Fruit fly (Drosophila melanogaster) whole organism, embryonic: ENCODE measurements around the gene CG7550.

ENCODE experiments used
- Atf-2 ChIP-seq: fragments of 200-800 bp; sonication (Bioruptor generic); optimal IDR thresholded peaks from 2 replicates; lab custom pipeline; 2016; ENCODE audit warnings: missing biosample characterization, missing genetic modification characterization
- CG10209 ChIP-seq: fragments of 200-800 bp; sonication (Bioruptor generic); optimal IDR thresholded peaks from 3 replicates; lab custom pipeline; 2017; ENCODE audit warnings: missing biosample characterization, mild to moderate bottlenecking, missing genetic modification characterization, missing genetic modification reagents
- CG10543 ChIP-seq: fragments of 200-800 bp; sonication (Bioruptor generic); optimal IDR thresholded peaks from 3 replicates; lab custom pipeline; 2017; ENCODE audit warnings: missing biosample characterization, mild to moderate bottlenecking, missing genetic modification characterization, moderate library complexity
- CG12391 ChIP-seq: fragments of 200-800 bp; sonication (Bioruptor generic); optimal IDR thresholded peaks from 3 replicates; lab custom pipeline; 2018; ENCODE audit warnings: missing biosample characterization, mild to moderate bottlenecking, missing genetic modification characterization, moderate library complexity
- CG13123 ChIP-seq: fragments of 200-800 bp; sonication (Bioruptor generic); optimal IDR thresholded peaks from 2 replicates; lab custom pipeline; 2016; ENCODE audit warnings: missing biosample characterization, missing genetic modification characterization
- CG1832 ChIP-seq: fragments of 200-800 bp; sonication (Bioruptor generic); optimal IDR thresholded peaks from 2 replicates; lab custom pipeline; 2017; ENCODE audit warnings: missing biosample characterization, mild to moderate bottlenecking, missing genetic modification characterization, inconsistent platforms
- CG2875 ChIP-seq: fragments of 200-800 bp; sonication (Bioruptor generic); optimal IDR thresholded peaks from 2 replicates; lab custom pipeline; 2017; ENCODE audit warnings: missing biosample characterization, mild to moderate bottlenecking, missing genetic modification characterization, missing genetic modification reagents
- CG30020 ChIP-seq: fragments of 200-800 bp; optimal IDR thresholded peaks from 2 replicates; lab custom pipeline; 2019; ENCODE audit warnings: missing biosample characterization, mild to moderate bottlenecking, missing genetic modification characterization, moderate library complexity
- CG32767 ChIP-seq: fragments of 200-800 bp; sonication (Bioruptor generic); IDR thresholded peaks from 2 replicates; pipeline ENCODE4 v1.3.6; 2022; ENCODE audit warnings: missing biosample characterization, missing genetic modification characterization
- CG4404 ChIP-seq: fragments of 200-800 bp; sonication (Bioruptor generic); IDR thresholded peaks from 2 replicates; pipeline ENCODE4 v1.3.6; 2022; ENCODE audit warnings: missing biosample characterization, missing genetic modification characterization
- CG4730 ChIP-seq: fragments of 200-800 bp; sonication (Bioruptor generic); IDR thresholded peaks from 2 replicates; pipeline ENCODE4 v1.3.6; 2022; ENCODE audit warnings: missing biosample characterization, missing genetic modification characterization
- CG5953 ChIP-seq: fragments of 200-800 bp; sonication (Bioruptor generic); IDR thresholded peaks from 2 replicates; pipeline ENCODE4 v1.3.6; 2022; ENCODE audit warnings: missing biosample characterization, missing genetic modification characterization
- CG6254 ChIP-seq: fragments of 200-800 bp; sonication (Bioruptor generic); optimal IDR thresholded peaks from 3 replicates; lab custom pipeline; 2017; ENCODE audit warnings: mild to moderate bottlenecking, missing biosample characterization, missing genetic modification reagents, missing genetic modification characterization
- CG6765 ChIP-seq: fragments of 200-800 bp; sonication (Bioruptor generic); optimal IDR thresholded peaks from 3 replicates; lab custom pipeline; 2017; ENCODE audit warnings: missing biosample characterization, mild to moderate bottlenecking, missing genetic modification characterization
- CG6791 ChIP-seq: fragments of 200-800 bp; sonication (Bioruptor generic); IDR thresholded peaks from 3 replicates; pipeline ENCODE4 v1.3.6; 2022; ENCODE audit warnings: missing biosample characterization, missing genetic modification characterization; ENCODE audit not compliant: partially characterized antibody
- CG6854 ChIP-seq: fragments of 200-800 bp; sonication (Bioruptor generic); optimal IDR thresholded peaks from 3 replicates; lab custom pipeline; 2017; ENCODE audit warnings: missing biosample characterization, mild to moderate bottlenecking, missing genetic modification characterization
- CG7839 ChIP-seq: fragments of 200-800 bp; sonication (Bioruptor generic); optimal IDR thresholded peaks from 3 replicates; lab custom pipeline; 2018; ENCODE audit warnings: missing biosample characterization, mild to moderate bottlenecking, missing genetic modification characterization, moderate library complexity
- CG7963 ChIP-seq: fragments of 200-800 bp; sonication (Bioruptor generic); IDR thresholded peaks from 3 replicates; pipeline ENCODE4 v1.3.6; 2022; ENCODE audit warnings: missing biosample characterization, missing genetic modification characterization; ENCODE audit not compliant: partially characterized antibody
- CG9876 ChIP-seq: fragments of 200-800 bp; sonication (Bioruptor generic); optimal IDR thresholded peaks from 2 replicates; lab custom pipeline; 2016; ENCODE audit warnings: missing biosample characterization, missing genetic modification characterization
- D19B ChIP-seq: fragments of 200-800 bp; sonication (Bioruptor generic); optimal IDR thresholded peaks from 2 replicates; lab custom pipeline; 2017; ENCODE audit warnings: missing biosample characterization, mild to moderate bottlenecking, missing genetic modification characterization
- Dek ChIP-seq: fragments of 200-800 bp; sonication (Bioruptor generic); optimal IDR thresholded peaks from 3 replicates; lab custom pipeline; 2019; ENCODE audit warnings: missing biosample characterization, mild to moderate bottlenecking, missing genetic modification characterization, moderate library complexity
- Dfd ChIP-seq, 2 experiments: fragments of >200 bp; optimal IDR thresholded peaks; 2 replicates each; lab custom pipeline; 2017; ENCODE audit warnings: missing biosample characterization in 2 of 2, missing genetic modification characterization in 2 of 2
- HmgZ ChIP-seq: fragments of 200-800 bp; sonication (Bioruptor generic); optimal IDR thresholded peaks from 2 replicates; lab custom pipeline; 2018; ENCODE audit warnings: missing biosample characterization, mild to moderate bottlenecking, missing genetic modification characterization
- Hr51 ChIP-seq, 2 experiments: fragments of 200-800 bp; sonication (Bioruptor generic); optimal IDR thresholded peaks; 2 replicates in 1 of 2; 3 replicates in 1 of 2; lab custom pipeline; 2016 to 2018; ENCODE audit warnings: missing biosample characterization in 2 of 2, missing genetic modification characterization in 2 of 2, mild to moderate bottlenecking in 1 of 2, moderate library complexity in 1 of 2
- Myb ChIP-seq: fragments of 200-800 bp; sonication (Bioruptor generic); optimal IDR thresholded peaks from 2 replicates; lab custom pipeline; 2016; ENCODE audit warnings: missing biosample characterization, missing genetic modification characterization
- NC2α ChIP-seq: fragments of 200-800 bp; sonication (Bioruptor generic); optimal IDR thresholded peaks from 2 replicates; lab custom pipeline; 2016; ENCODE audit warnings: missing biosample characterization, missing genetic modification characterization
- Sin3A ChIP-seq: fragments of >200 bp; optimal IDR thresholded peaks from 2 replicates; lab custom pipeline; 2018
- Sry-β ChIP-seq: fragments of 200-800 bp; sonication (Bioruptor generic); optimal IDR thresholded peaks from 2 replicates; lab custom pipeline; 2018; ENCODE audit warnings: missing biosample characterization, mild to moderate bottlenecking, missing genetic modification characterization, moderate library complexity
- Xrp1 ChIP-seq: fragments of 200-800 bp; sonication (Bioruptor generic); IDR thresholded peaks from 2 replicates; pipeline ENCODE4 v1.3.6; 2022; ENCODE audit warnings: missing biosample characterization, missing genetic modification characterization
- al ChIP-seq: fragments of 200-800 bp; sonication (Bioruptor generic); IDR thresholded peaks from 2 replicates; pipeline ENCODE4 v1.3.6; 2022; ENCODE audit warnings: missing biosample characterization, missing genetic modification characterization
- amos ChIP-seq: fragments of 200-800 bp; sonication (Bioruptor generic); IDR thresholded peaks from 2 replicates; pipeline ENCODE4 v1.3.6; 2022; ENCODE audit warnings: missing biosample characterization, missing genetic modification characterization; ENCODE audit not compliant: partially characterized antibody
- bab2 ChIP-seq: fragments of 200-800 bp; sonication (Bioruptor generic); optimal IDR thresholded peaks from 2 replicates; lab custom pipeline; 2016; ENCODE audit warnings: missing biosample characterization, missing genetic modification characterization
- cas ChIP-seq: fragments of 200-800 bp; sonication (Bioruptor generic); IDR thresholded peaks from 2 replicates; pipeline ENCODE4 v1.3.6; 2022; ENCODE audit warnings: missing biosample characterization, missing genetic modification characterization
- cato ChIP-seq: fragments of 200-800 bp; sonication (Bioruptor generic); optimal IDR thresholded peaks from 2 replicates; lab custom pipeline; 2016; ENCODE audit warnings: missing biosample characterization, missing genetic modification characterization, borderline replicate concordance
- crc ChIP-seq: fragments of 200-800 bp; sonication (Bioruptor generic); optimal IDR thresholded peaks from 2 replicates; lab custom pipeline; 2016; ENCODE audit warnings: missing biosample characterization, missing genetic modification characterization
- disco-r ChIP-seq: fragments of 200-800 bp; sonication (Bioruptor generic); optimal IDR thresholded peaks from 2 replicates; lab custom pipeline; 2016; ENCODE audit warnings: missing biosample characterization, missing genetic modification characterization
- gro ChIP-seq: fragments of 200-800 bp; sonication (Bioruptor generic); optimal IDR thresholded peaks from 2 replicates; lab custom pipeline; 2016; ENCODE audit warnings: missing biosample characterization, missing genetic modification characterization
- ind ChIP-seq: fragments of 200-800 bp; sonication (Bioruptor generic); optimal IDR thresholded peaks from 3 replicates; lab custom pipeline; 2016; ENCODE audit warnings: missing biosample characterization, missing genetic modification characterization
- mirr ChIP-seq: fragments of 200-800 bp; sonication (Bioruptor generic); optimal IDR thresholded peaks from 3 replicates; lab custom pipeline; 2018; ENCODE audit warnings: missing biosample characterization, mild to moderate bottlenecking, missing genetic modification characterization
- mld ChIP-seq: fragments of 200-800 bp; sonication (Bioruptor generic); IDR thresholded peaks from 3 replicates; pipeline ENCODE4 v1.3.6; 2022; ENCODE audit warnings: missing biosample characterization, missing genetic modification characterization; ENCODE audit not compliant: partially characterized antibody
- nau ChIP-seq: fragments of 200-800 bp; sonication (Bioruptor generic); optimal IDR thresholded peaks from 3 replicates; lab custom pipeline; 2017; ENCODE audit warnings: missing biosample characterization, mild to moderate bottlenecking, missing genetic modification characterization, missing genetic modification reagents
- nmo ChIP-seq: fragments of 200-800 bp; sonication (Bioruptor generic); optimal IDR thresholded peaks from 2 replicates; lab custom pipeline; 2018; ENCODE audit warnings: missing biosample characterization, mild to moderate bottlenecking, missing genetic modification characterization, moderate library complexity
- p53 ChIP-seq: fragments of 200-800 bp; sonication (Bioruptor generic); optimal IDR thresholded peaks from 2 replicates; lab custom pipeline; 2016; ENCODE audit warnings: missing biosample characterization, missing genetic modification characterization
- pho ChIP-seq: fragments of 200-800 bp; sonication (Bioruptor generic); optimal IDR thresholded peaks from 2 replicates; lab custom pipeline; 2016; ENCODE audit warnings: missing biosample characterization, missing genetic modification characterization
- pros ChIP-seq: fragments of 200-800 bp; sonication (Bioruptor generic); optimal IDR thresholded peaks from 3 replicates; lab custom pipeline; 2019; ENCODE audit warnings: missing biosample characterization, mild to moderate bottlenecking, missing genetic modification characterization, moderate library complexity
- salm ChIP-seq: fragments of 200-800 bp; sonication (Bioruptor generic); optimal IDR thresholded peaks from 2 replicates; lab custom pipeline; 2018; ENCODE audit warnings: missing biosample characterization, mild to moderate bottlenecking, missing genetic modification characterization
- tna ChIP-seq: fragments of 200-800 bp; sonication (Bioruptor generic); IDR thresholded peaks from 2 replicates; pipeline ENCODE4 v1.3.6; 2022; ENCODE audit warnings: missing biosample characterization, missing genetic modification characterization; ENCODE audit not compliant: partially characterized antibody
- toy ChIP-seq: fragments of 200-800 bp; sonication (Bioruptor generic); IDR thresholded peaks from 2 replicates; pipeline ENCODE4 v1.3.6; 2022; ENCODE audit warnings: missing biosample characterization, missing genetic modification characterization
- usp ChIP-seq: fragments of >200 bp; optimal IDR thresholded peaks from 2 replicates; lab custom pipeline; 2017; ENCODE audit warnings: missing biosample characterization, missing genetic modification characterization

Gene CG7550

DNA sequence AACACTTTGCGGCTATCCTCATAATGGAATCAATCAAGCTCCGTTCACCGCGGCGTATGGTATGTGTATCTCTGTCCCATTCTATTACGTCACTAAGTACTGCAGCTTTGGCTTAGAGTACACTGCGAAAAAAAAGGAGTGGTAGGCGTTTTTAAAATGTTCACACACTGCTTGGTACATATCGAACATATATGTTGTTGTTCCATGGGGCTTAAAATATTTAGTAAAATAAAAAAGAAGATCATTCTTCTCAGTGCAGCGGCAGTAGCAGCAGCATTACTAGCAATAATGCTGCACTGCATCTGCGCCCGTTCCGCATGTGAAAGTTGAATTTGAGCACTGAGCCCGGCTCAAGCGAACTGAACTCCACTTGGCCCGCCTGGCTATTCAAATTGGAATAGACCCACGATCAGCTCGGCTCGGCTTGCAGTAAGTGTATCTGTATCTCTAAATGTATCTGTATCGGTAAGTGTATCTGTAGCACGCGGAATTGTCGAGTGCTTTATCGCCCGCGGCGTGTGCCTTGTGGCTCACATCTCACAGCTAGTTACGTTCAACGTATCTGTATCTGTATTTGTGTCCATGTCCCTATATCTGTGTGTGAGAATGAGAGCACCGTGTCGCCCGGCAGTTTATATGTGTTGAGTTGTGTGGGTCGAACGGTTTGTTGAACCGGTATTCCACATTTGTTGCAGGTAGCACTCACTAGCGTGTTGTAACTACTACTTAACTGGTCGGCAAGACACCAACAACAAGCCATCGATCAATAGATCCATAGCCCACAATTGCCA, 29.1 kb upstream of the CG7550 start (continued):
- TF ChIP-seq HmgZ (tag; lab: Kevin White, UChicago) (no peak), CG9876 (GFP tag; lab: Kevin White, UChicago) (no peak), Hr51 (GFP tag; optimal IDR thresholded peaks at IDR 0.05; lab: Kevin White, UChicago) (peak in 1 of 2 experiments; percentile 85), p53 (GFP tag; lab: Kevin White, UChicago) (no peak), gro (GFP tag; lab: Kevin White, UChicago) (no peak), CG5953 (peak; percentile 52; the same call in 1 of the 2 replicates), CG4404 (GFP tag; lab: Robert Waterston, UW) (no peak), cato (GFP tag; lab: Kevin White, UChicago) (peak; percentile 45), amos (GFP tag; lab: Robert Waterston, UW) (no peak), nau (peak; percentile 62), D19B (GFP tag; lab: Kevin White, UChicago) (no peak), usp (GFP tag; lab: Kevin White, UChicago) (no peak), Myb (GFP tag; lab: Kevin White, UChicago) (no peak), CG6765 (GFP tag; lab: Kevin White, UChicago) (no peak), CG7963 (GFP tag; lab: Robert Waterston, UW) (no peak), toy (GFP tag; lab: Robert Waterston, UW) (no peak), mirr (no peak), pho (GFP tag; lab: Kevin White, UChicago) (no peak), Sin3A (lab: Kevin White, UChicago) (no peak), Xrp1 (GFP tag; lab: Robert Waterston, UW) (peak; percentile 47; the same call in 1 of the 2 replicates), salm (tag; lab: Kevin White, UChicago) (peak; percentile 1), CG13123 (GFP tag; lab: Kevin White, UChicago) (no peak), ind (GFP tag; lab: Kevin White, UChicago) (peak; percentile 64), CG7839 (peak; percentile 58), NC2α (GFP tag; lab: Kevin White, UChicago) (peak; percentile 10), Atf-2 (GFP tag; lab: Kevin White, UChicago) (peak; percentile 37), CG6254 (GFP tag; lab: Kevin White, UChicago) (peak; percentile 16), CG6791 (GFP tag; lab: Robert Waterston, UW) (no peak), Sry-β (no peak), cas (GFP tag; lab: Robert Waterston, UW) (no peak), CG1832 (GFP tag; lab: Kevin White, UChicago) (no peak), CG32767 (GFP tag; lab: Robert Waterston, UW) (peak; percentile 55; the same call in 1 of the 2 replicates), CG12391 (tag; lab: Kevin White, UChicago) (peak; percentile 49), al (GFP tag; lab: Robert Waterston, UW) (no peak), Dek (no peak), CG4730 (GFP tag; lab: Robert Waterston, UW) (0 out of 2 replicates have a peak, but pooled peaks have one; percentile 18), Dfd (GFP tag; optimal IDR thresholded peaks at IDR 0.05; lab: Kevin White, UChicago) (no peak), CG6854 (GFP tag; lab: Kevin White, UChicago) (no peak), bab2 (GFP tag; lab: Kevin White, UChicago) (peak; percentile 54), pros (no peak), CG2875 (GFP tag; lab: Kevin White, UChicago) (peak; percentile 59), CG30020 (tag; lab: Kevin White, UChicago) (no peak), tna (GFP tag; lab: Robert Waterston, UW) (no peak), nmo (GFP tag; lab: Kevin White, UChicago) (peak; percentile 36), crc (GFP tag; lab: Kevin White, UChicago) (no peak), mld (no peak), CG10543 (GFP tag; lab: Kevin White, UChicago) (no peak), CG10209 (GFP tag; lab: Kevin White, UChicago) (peak; percentile 58), disco-r (GFP tag; lab: Kevin White, UChicago) (no peak)
